Worm (Caenorhabditis elegans): ENCODE results near the gene nlp-81.

nlp-81 gene

DNA sequence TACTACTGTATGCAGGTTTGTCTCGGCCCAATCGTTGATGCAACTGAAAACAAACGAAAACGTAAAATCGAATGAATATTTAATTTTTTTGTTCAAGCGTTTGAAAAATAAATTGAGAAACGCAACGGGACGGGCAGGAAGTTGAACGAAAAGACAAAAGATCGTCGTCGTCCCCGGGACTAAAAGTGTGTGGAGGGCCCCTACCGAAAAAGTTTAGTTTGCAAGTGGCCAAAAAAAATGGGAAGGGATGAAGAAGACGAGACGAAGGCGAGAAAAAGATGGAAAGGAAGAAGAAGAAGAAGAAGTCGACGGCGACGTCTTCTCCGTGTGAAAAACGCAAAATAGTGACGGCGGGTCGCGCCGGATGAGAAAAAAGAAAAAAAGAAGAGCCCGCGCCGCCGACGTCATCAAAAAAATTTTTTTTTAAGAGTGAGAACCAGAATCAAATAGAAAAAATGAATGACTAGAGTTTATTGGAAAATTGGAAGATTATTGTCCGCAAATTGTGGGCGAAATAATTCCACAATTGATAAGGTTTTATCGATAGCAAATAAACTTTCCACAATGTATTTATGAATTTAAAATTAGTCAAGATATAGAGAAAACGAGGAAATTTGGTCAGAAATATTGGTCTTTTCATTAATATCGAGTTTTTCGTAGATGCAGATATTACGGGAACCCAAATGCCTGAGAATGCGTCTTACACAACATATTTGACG is 42.7 kb downstream of the nlp-81 start, which contains the start of gene mca-3:
mca-3 (minus strand) TSS at position 51 of the 719 bp plus-strand sequence.
- TF ChIP-seq lin-39 (tag; optimal IDR thresholded peaks at IDR 0.05), result no peak
- TF ChIP-seq sem-4 (tag; optimal IDR thresholded peaks at IDR 0.05), result no peak
- no peak for TF ChIP-seq Y55F3AM.14 (GFP tag; optimal IDR thresholded peaks at IDR 0.05)
- no peak for TF ChIP-seq lin-11 (tag; optimal IDR thresholded peaks at IDR 0.05)
- TF ChIP-seq zag-1 (tag; optimal IDR thresholded peaks at IDR 0.05), result peak; percentile 6
- no peak for TF ChIP-seq nhr-23 (tag; optimal IDR thresholded peaks at IDR 0.05)
- TF ChIP-seq elt-1 (tag; optimal IDR thresholded peaks at IDR 0.05), result no peak
- no peak for TF ChIP-seq nhr-10 (tag; optimal IDR thresholded peaks at IDR 0.05)
- TF ChIP-seq nhr-77 (tag; optimal IDR thresholded peaks at IDR 0.05), result no peak
- TF ChIP-seq nhr-11 (tag; optimal IDR thresholded peaks at IDR 0.05), result no peak
- no peak for TF ChIP-seq ZK546.5 (tag; optimal IDR thresholded peaks at IDR 0.05)
- TF ChIP-seq ama-1 (optimal IDR thresholded peaks at IDR 0.05), result no peak
- no peak for TF ChIP-seq mab-5 (tag; optimal IDR thresholded peaks at IDR 0.05)
- TF ChIP-seq blmp-1 (tag; optimal IDR thresholded peaks at IDR 0.05; ENCODE audit: insufficient read depth), result no peak
- peak; percentile 58 for TF ChIP-seq fos-1 (tag; optimal IDR thresholded peaks at IDR 0.05)
- TF ChIP-seq snpc-4 (tag; optimal IDR thresholded peaks at IDR 0.05), result no peak
- TF ChIP-seq crh-2 (tag; optimal IDR thresholded peaks at IDR 0.05), result no peak
- TF ChIP-seq gmeb-1 (tag; optimal IDR thresholded peaks at IDR 0.05), result no peak
- TF ChIP-seq nhr-237 (tag; optimal IDR thresholded peaks at IDR 0.05), result no peak
- no peak for TF ChIP-seq nhr-6 (tag; optimal IDR thresholded peaks at IDR 0.05)
- no peak for TF ChIP-seq dmd-4 (tag; optimal IDR thresholded peaks at IDR 0.05)
- TF ChIP-seq mdl-1 (tag; optimal IDR thresholded peaks at IDR 0.05), result no peak
- peak; percentile 41 for TF ChIP-seq F13H6.1 (tag; optimal IDR thresholded peaks at IDR 0.05)
- peak; percentile 12 for TF ChIP-seq C34F6.9 (tag; optimal IDR thresholded peaks at IDR 0.05)
- TF ChIP-seq mbf-1 (tag; optimal IDR thresholded peaks at IDR 0.05), result no peak
- no peak for TF ChIP-seq nhr-21 (tag; optimal IDR thresholded peaks at IDR 0.05)
- no peak for TF ChIP-seq lin-13 (GFP tag; optimal IDR thresholded peaks at IDR 0.05)
- no peak for TF ChIP-seq sma-3 (GFP tag; optimal IDR thresholded peaks at IDR 0.05)
- TF ChIP-seq nhr-25 (tag; optimal IDR thresholded peaks at IDR 0.05), result no peak
- no peak for TF ChIP-seq elt-3 (tag; optimal IDR thresholded peaks at IDR 0.05)
- TF ChIP-seq aly-2 (tag; optimal IDR thresholded peaks at IDR 0.05), result no peak
- TF ChIP-seq lsy-2 (tag; optimal IDR thresholded peaks at IDR 0.05), result no peak
- no peak for TF ChIP-seq peb-1 (tag; optimal IDR thresholded peaks at IDR 0.05)
- no peak for TF ChIP-seq skn-1 (tag; optimal IDR thresholded peaks at IDR 0.05)
- TF ChIP-seq ztf-11 (tag; optimal IDR thresholded peaks at IDR 0.05), result no peak
- peak; percentile 24 for TF ChIP-seq unc-55 (GFP tag; optimal IDR thresholded peaks at IDR 0.05)
- TF ChIP-seq nhr-12 (tag; optimal IDR thresholded peaks at IDR 0.05), result no peak

DNA sequence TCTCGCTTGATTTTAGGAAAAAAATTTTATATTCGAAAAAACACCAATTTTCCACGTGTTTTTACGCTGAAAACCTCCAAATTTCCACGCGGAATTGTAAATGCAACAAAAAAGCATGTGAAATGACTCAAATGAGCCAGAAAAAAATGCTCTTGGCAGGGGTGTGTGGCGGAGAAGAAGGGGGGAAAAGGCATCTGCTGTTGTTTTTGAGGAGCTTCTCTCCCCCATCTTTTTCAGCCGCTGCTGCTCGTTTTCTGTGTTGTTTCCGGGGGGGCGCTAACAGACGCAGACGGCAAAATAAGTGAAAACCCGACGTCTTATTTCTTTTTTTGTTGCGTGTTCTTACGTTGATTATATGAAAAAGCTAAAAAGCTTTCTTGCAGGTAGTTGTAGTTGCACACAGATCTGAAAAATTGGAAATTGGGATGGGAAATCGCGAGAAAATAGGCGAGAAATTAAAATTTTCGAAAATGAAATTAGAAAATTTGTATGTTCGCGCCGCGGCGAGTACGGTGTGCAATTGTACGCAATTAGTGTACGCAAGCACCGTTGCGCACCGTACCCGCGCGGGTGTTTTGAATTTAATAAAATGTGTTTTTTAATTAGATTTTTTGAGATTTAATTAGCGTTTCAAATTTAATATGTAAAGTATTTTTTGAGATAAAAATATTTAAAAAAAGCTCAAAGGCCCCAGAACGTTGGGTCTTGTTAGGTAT is 43.9 kb downstream of the nlp-81 start:
- TF ChIP-seq nhr-6 (tag; optimal IDR thresholded peaks at IDR 0.05) (no peak), nhr-129 (tag; optimal IDR thresholded peaks at IDR 0.05) (peak; percentile 16), unc-55 (GFP tag; optimal IDR thresholded peaks at IDR 0.05) (peak; percentile 50), lsy-2 (tag; optimal IDR thresholded peaks at IDR 0.05) (peak; percentile 9 to 34), lin-13 (GFP tag; optimal IDR thresholded peaks at IDR 0.05) (no peak), C34F6.9 (tag; optimal IDR thresholded peaks at IDR 0.05) (peak; percentile 15)

DNA sequence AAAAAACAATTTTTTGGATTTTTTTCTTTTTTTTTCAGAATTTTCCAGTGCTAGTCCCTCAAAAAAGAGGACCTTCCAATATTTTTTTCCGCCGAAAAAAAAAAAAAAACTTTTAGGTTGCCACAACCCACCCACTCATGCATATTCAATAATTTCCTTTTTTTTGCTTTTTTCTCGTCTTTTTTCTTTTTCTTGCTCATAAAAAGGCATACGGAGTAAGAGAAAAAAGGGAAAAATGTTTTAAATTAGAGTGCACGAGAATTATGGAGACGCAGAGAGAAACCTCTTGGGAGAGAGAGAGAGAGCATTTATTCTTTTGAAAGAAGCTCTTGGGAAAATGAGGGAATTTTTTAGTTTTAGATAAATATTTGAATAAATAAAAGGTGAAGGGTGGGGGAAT is 47.9 kb downstream of the nlp-81 start:
- TF ChIP-seq C34F6.9 (tag; optimal IDR thresholded peaks at IDR 0.05), result peak; percentile 55
- no peak for TF ChIP-seq unc-62 (GFP tag; optimal IDR thresholded peaks at IDR 0.05)
- peak; percentile 23 for TF ChIP-seq unc-55 (GFP tag; optimal IDR thresholded peaks at IDR 0.05)
- TF ChIP-seq ztf-4 (tag; optimal IDR thresholded peaks at IDR 0.05), result no peak

Data from whole organism, L2 larva.